Worm (Caenorhabditis elegans): ENCODE results near the gene sra-7.
A peak's percentile ranks its signal among the peaks of the same experiment; 100 is the strongest.

sra-7 gene

ce11 chrII:9577630-9578029, 33.1 kb downstream of the sra-7 start:
- no peak for TF ChIP-seq elt-1 (tag; optimal IDR thresholded peaks at IDR 0.05; ENCODE audit: borderline replicate concordance, insufficient read depth)

ce11 chrII:9583461-9583860, 39.0 kb downstream of the sra-7 start, which contains the start of gene wee-1.1:
wee-1.1 (minus strand) TSS chrII:9583561.
- TF ChIP-seq ham-2 (GFP tag; optimal IDR thresholded peaks at IDR 0.05) (no peak), lin-13 (tag; optimal IDR thresholded peaks at IDR 0.05) (no peak), blmp-1 (tag; optimal IDR thresholded peaks at IDR 0.05) (no peak), bed-3 (GFP tag; optimal IDR thresholded peaks at IDR 0.05) (no peak), sem-2 (GFP tag; optimal IDR thresholded peaks at IDR 0.05) (no peak), mep-1 (tag; optimal IDR thresholded peaks at IDR 0.05) (no peak), snpc-4 (tag; optimal IDR thresholded peaks at IDR 0.05) (no peak), ztf-11 (tag; optimal IDR thresholded peaks at IDR 0.05) (no peak), elt-1 (tag; optimal IDR thresholded peaks at IDR 0.05; ENCODE audit: borderline replicate concordance, insufficient read depth) (no peak), ceh-83 (GFP tag; optimal IDR thresholded peaks at IDR 0.05) (no peak), lsy-2 (tag; optimal IDR thresholded peaks at IDR 0.05) (no peak)

- TF ChIP-seq ceh-39 (tag; optimal IDR thresholded peaks at IDR 0.05) (no peak), nhr-28 (tag; optimal IDR thresholded peaks at IDR 0.05) (peak; percentile 52)
Observed at ce11 chrII:9586734-9587209, 42.3 kb downstream of the sra-7 start, which contains the start of gene ugt-58. ugt-58 (minus strand) TSS chrII:9586784.

ce11 chrII:9589667-9590066, 45.2 kb downstream of the sra-7 start, which contains the start of gene eral-1:
eral-1 (minus strand) TSS chrII:9589767.
- TF ChIP-seq nhr-12 (tag; optimal IDR thresholded peaks at IDR 0.05) (no peak), lin-13 (tag; optimal IDR thresholded peaks at IDR 0.05) (no peak), blmp-1 (tag; optimal IDR thresholded peaks at IDR 0.05) (no peak), nhr-237 (tag; optimal IDR thresholded peaks at IDR 0.05) (no peak), mab-5 (tag; optimal IDR thresholded peaks at IDR 0.05) (no peak), nhr-76 (tag; optimal IDR thresholded peaks at IDR 0.05) (no peak), ceh-39 (tag; optimal IDR thresholded peaks at IDR 0.05) (no peak), mep-1 (tag; optimal IDR thresholded peaks at IDR 0.05) (no peak), nhr-28 (tag; optimal IDR thresholded peaks at IDR 0.05) (no peak), sptf-1 (tag; optimal IDR thresholded peaks at IDR 0.05) (no peak), pha-4 (tag; optimal IDR thresholded peaks at IDR 0.05) (no peak), elt-3 (tag; optimal IDR thresholded peaks at IDR 0.05) (no peak), nhr-2 (tag; optimal IDR thresholded peaks at IDR 0.05) (no peak)

- TF ChIP-seq elt-1 (tag; optimal IDR thresholded peaks at IDR 0.05; ENCODE audit: borderline replicate concordance, insufficient read depth) = no peak
- TF ChIP-seq tbx-8 (GFP tag; optimal IDR thresholded peaks at IDR 0.05) = no peak
- no peak for TF ChIP-seq flh-1 (GFP tag; optimal IDR thresholded peaks at IDR 0.05)
- peak; percentile 37 for TF ChIP-seq nhr-237 (tag; optimal IDR thresholded peaks at IDR 0.05)
- no peak for TF ChIP-seq hlh-1 (tag; optimal IDR thresholded peaks at IDR 0.05)
- no peak for TF ChIP-seq ceh-43 (GFP tag; optimal IDR thresholded peaks at IDR 0.05)
- no peak for TF ChIP-seq pha-4 (tag; optimal IDR thresholded peaks at IDR 0.05)
- TF ChIP-seq nhr-2 (tag; optimal IDR thresholded peaks at IDR 0.05) = no peak
- TF ChIP-seq nhr-12 (tag; optimal IDR thresholded peaks at IDR 0.05) = no peak
- no peak for TF ChIP-seq M03D4.4 (tag; optimal IDR thresholded peaks at IDR 0.05)
- TF ChIP-seq elt-3 (tag; optimal IDR thresholded peaks at IDR 0.05) = no peak
- peak; percentile 16 for TF ChIP-seq ces-1 (GFP tag; optimal IDR thresholded peaks at IDR 0.05)
- TF ChIP-seq sem-2 (GFP tag; optimal IDR thresholded peaks at IDR 0.05) = no peak
- no peak for TF ChIP-seq mls-2 (tag; optimal IDR thresholded peaks at IDR 0.05)
- no peak for TF ChIP-seq bed-3 (GFP tag; optimal IDR thresholded peaks at IDR 0.05)
- TF ChIP-seq lin-13 (tag; optimal IDR thresholded peaks at IDR 0.05) = no peak
- no peak for TF ChIP-seq ceh-83 (GFP tag; optimal IDR thresholded peaks at IDR 0.05)
- TF ChIP-seq drap-1 (GFP tag; optimal IDR thresholded peaks at IDR 0.05) = no peak
- TF ChIP-seq lsy-2 (tag; optimal IDR thresholded peaks at IDR 0.05) = peak; percentile 25
- no peak for TF ChIP-seq nhr-76 (tag; optimal IDR thresholded peaks at IDR 0.05)
- no peak for TF ChIP-seq unc-39 (tag; optimal IDR thresholded peaks at IDR 0.05)
- peak; percentile 28 for TF ChIP-seq mep-1 (tag; optimal IDR thresholded peaks at IDR 0.05)
- TF ChIP-seq ceh-39 (tag; optimal IDR thresholded peaks at IDR 0.05) = no peak
- TF ChIP-seq ham-2 (GFP tag; optimal IDR thresholded peaks at IDR 0.05) = no peak
Observed at ce11 chrII:9591071-9591470, 46.6 kb downstream of the sra-7 start, which contains the start of the genes E02H1.1 and tag-124. E02H1.1 (minus strand) TSS chrII:9591164. tag-124 (plus strand) TSS chrII:9591292.
